Worm (Caenorhabditis elegans) whole organism, late embryonic: ENCODE measurements around the gene trpp-11.

Experiments used
- Y22D7AL.16 ChIP-seq: sonication (generic microtip); optimal IDR thresholded peaks from 2 replicates; lab custom pipeline; 2016; ENCODE audit warnings: missing genetic modification characterization, missing compliant biosample characterization
- ama-1 ChIP-seq: fragments of 150-350 bp; optimal IDR thresholded peaks from 2 replicates; lab custom pipeline; 2014
- ceh-19 ChIP-seq: fragments of 200-800 bp; sonication (Bioruptor generic); optimal IDR thresholded peaks from 2 replicates; lab custom pipeline; 2018; ENCODE audit warnings: mild to moderate bottlenecking, missing genetic modification characterization, missing compliant biosample characterization
- lin-11 ChIP-seq: fragments of 200-800 bp; sonication (Bioruptor generic); optimal IDR thresholded peaks from 2 replicates; lab custom pipeline; 2018; ENCODE audit warnings: mild to moderate bottlenecking, missing genetic modification characterization, missing compliant biosample characterization
- odd-2 ChIP-seq: sonication (generic microtip); optimal IDR thresholded peaks from 2 replicates; lab custom pipeline; 2017; ENCODE audit warnings: antibody characterized with exemption, mild to moderate bottlenecking, missing genetic modification characterization, missing compliant biosample characterization
- pat-9 ChIP-seq: fragments of 200-800 bp; sonication (Bioruptor generic); optimal IDR thresholded peaks from 2 replicates; lab custom pipeline; 2018; ENCODE audit warnings: mild to moderate bottlenecking, missing genetic modification characterization, moderate library complexity, missing compliant biosample characterization
- pha-4 ChIP-seq: fragments of 150-350 bp; optimal IDR thresholded peaks from 2 replicates; lab custom pipeline; 2018; ENCODE audit warnings: missing biosample characterization, missing genetic modification reagents, missing genetic modification characterization
- pqm-1 ChIP-seq: sonication (generic microtip); optimal IDR thresholded peaks from 2 replicates; lab custom pipeline; 2016; ENCODE audit warnings: missing genetic modification characterization, missing compliant biosample characterization
- ztf-16 ChIP-seq: sonication (generic microtip); optimal IDR thresholded peaks from 2 replicates; lab custom pipeline; 2017; ENCODE audit warnings: missing genetic modification characterization, missing compliant biosample characterization

ce11 chrIII:768528-768927 is 26.4 kb upstream of the trpp-11 start:
- TF ChIP-seq pqm-1 (tag; lab: Kevin White, UChicago) (no peak), Y22D7AL.16 (tag; lab: Kevin White, UChicago) (no peak), odd-2 (tag; lab: Kevin White, UChicago) (no peak), lin-11 (tag; lab: Kevin White, UChicago) (no peak), pat-9 (no peak), ama-1 (lab: Kevin White, UChicago) (no peak), ztf-16 (tag; lab: Kevin White, UChicago) (no peak), ceh-19 (GFP tag; lab: Kevin White, UChicago) (no peak), pha-4 (tag; lab: Kevin White, UChicago) (no peak)
